Fruit fly (Drosophila melanogaster) whole organism, embryonic: ENCODE measurements around the gene lama.

Source experiments
- CG10209 ChIP-seq: fragments of 200-800 bp; sonication (Bioruptor generic); optimal IDR thresholded peaks from 3 replicates; lab custom pipeline; 2017; ENCODE audit warnings: missing biosample characterization, mild to moderate bottlenecking, missing genetic modification characterization, missing genetic modification reagents
- CG11456 ChIP-seq: fragments of 200-800 bp; sonication (Bioruptor generic); IDR thresholded peaks from 3 replicates; pipeline ENCODE4 v1.3.6; 2022; ENCODE audit warnings: missing biosample characterization, missing genetic modification characterization
- CG12155 ChIP-seq: fragments of 200-800 bp; sonication (Bioruptor generic); optimal IDR thresholded peaks from 3 replicates; lab custom pipeline; 2016; ENCODE audit warnings: missing biosample characterization, missing genetic modification characterization
- CG12219 ChIP-seq: fragments of 200-800 bp; sonication (Bioruptor generic); optimal IDR thresholded peaks from 3 replicates; lab custom pipeline; 2018; ENCODE audit warnings: missing biosample characterization, mild to moderate bottlenecking, missing genetic modification characterization
- CG12659 ChIP-seq: fragments of 200-800 bp; sonication (Bioruptor generic); optimal IDR thresholded peaks from 3 replicates; lab custom pipeline; 2017; ENCODE audit warnings: mild to moderate bottlenecking, missing biosample characterization, missing genetic modification reagents, missing genetic modification characterization
- CG13287 ChIP-seq: fragments of 200-800 bp; sonication (Bioruptor generic); IDR thresholded peaks from 2 replicates; pipeline ENCODE4 v1.3.6; 2022; ENCODE audit warnings: missing biosample characterization, missing genetic modification characterization; ENCODE audit not compliant: partially characterized antibody
- CG14050 ChIP-seq: fragments of 200-800 bp; sonication (Bioruptor generic); IDR thresholded peaks from 3 replicates; pipeline ENCODE4 v1.3.6; 2022; ENCODE audit warnings: missing biosample characterization, missing genetic modification characterization
- CG15269 ChIP-seq: fragments of 200-800 bp; sonication (Bioruptor generic); optimal IDR thresholded peaks from 2 replicates; lab custom pipeline; 2018; ENCODE audit warnings: missing biosample characterization, mild to moderate bottlenecking, missing genetic modification characterization, moderate library complexity
- CG17612 ChIP-seq: fragments of 200-800 bp; sonication (Bioruptor generic); IDR thresholded peaks from 2 replicates; pipeline ENCODE4 v1.3.6; 2022; ENCODE audit warnings: missing biosample characterization, missing genetic modification characterization
- CG2129 ChIP-seq: fragments of 200-800 bp; sonication (Bioruptor generic); IDR thresholded peaks from 2 replicates; pipeline ENCODE4 v1.3.6; 2022; ENCODE audit warnings: missing biosample characterization, missing genetic modification characterization; ENCODE audit not compliant: partially characterized antibody
- CG2202 ChIP-seq: fragments of 200-800 bp; sonication (Bioruptor generic); optimal IDR thresholded peaks from 2 replicates; lab custom pipeline; 2018; ENCODE audit warnings: missing biosample characterization, mild to moderate bottlenecking, missing genetic modification characterization
- CG2678 ChIP-seq: fragments of 200-800 bp; sonication (Bioruptor generic); optimal IDR thresholded peaks from 3 replicates; lab custom pipeline; 2019; ENCODE audit warnings: missing biosample characterization, mild to moderate bottlenecking, missing genetic modification characterization, moderate library complexity
- CG30431 ChIP-seq: fragments of 200-800 bp; sonication (Bioruptor generic); optimal IDR thresholded peaks from 2 replicates; lab custom pipeline; 2017; ENCODE audit warnings: missing biosample characterization, missing genetic modification characterization
- CG3847 ChIP-seq: fragments of 200-800 bp; sonication (Bioruptor generic); IDR thresholded peaks from 2 replicates; pipeline ENCODE4 v1.3.6; 2022; ENCODE audit warnings: missing biosample characterization, missing genetic modification characterization
- CG4282 ChIP-seq: fragments of 200-800 bp; sonication (Bioruptor generic); optimal IDR thresholded peaks from 2 replicates; lab custom pipeline; 2016; ENCODE audit warnings: missing biosample characterization, missing genetic modification characterization
- CG4404 ChIP-seq: fragments of 200-800 bp; sonication (Bioruptor generic); IDR thresholded peaks from 2 replicates; pipeline ENCODE4 v1.3.6; 2022; ENCODE audit warnings: missing biosample characterization, missing genetic modification characterization
- CG5245 ChIP-seq: fragments of 200-800 bp; sonication (Bioruptor generic); optimal IDR thresholded peaks from 3 replicates; lab custom pipeline; 2016; ENCODE audit warnings: missing biosample characterization, missing genetic modification characterization
- CG6654 ChIP-seq: fragments of 200-800 bp; sonication (Bioruptor generic); optimal IDR thresholded peaks from 2 replicates; lab custom pipeline; 2017; ENCODE audit warnings: missing biosample characterization, mild to moderate bottlenecking, missing genetic modification characterization
- CG6689 ChIP-seq: fragments of 200-800 bp; sonication (Bioruptor generic); IDR thresholded peaks from 2 replicates; pipeline ENCODE4 v1.3.6; 2022; ENCODE audit warnings: missing biosample characterization, missing genetic modification characterization
- CG6854 ChIP-seq: fragments of 200-800 bp; sonication (Bioruptor generic); optimal IDR thresholded peaks from 3 replicates; lab custom pipeline; 2017; ENCODE audit warnings: missing biosample characterization, mild to moderate bottlenecking, missing genetic modification characterization
- CG8089 ChIP-seq: fragments of 200-800 bp; sonication (Bioruptor generic); optimal IDR thresholded peaks from 3 replicates; lab custom pipeline; 2016; ENCODE audit warnings: missing biosample characterization, missing genetic modification characterization
- CG8924 ChIP-seq: fragments of 200-800 bp; optimal IDR thresholded peaks from 3 replicates; lab custom pipeline; 2019; ENCODE audit warnings: missing biosample characterization, mild to moderate bottlenecking, missing genetic modification characterization, moderate library complexity
- CG9215 ChIP-seq: fragments of 200-800 bp; sonication (Bioruptor generic); IDR thresholded peaks from 2 replicates; pipeline ENCODE4 v1.3.6; 2022; ENCODE audit warnings: missing biosample characterization, missing genetic modification characterization
- CG9437 ChIP-seq: fragments of 200-800 bp; sonication (Bioruptor generic); optimal IDR thresholded peaks from 2 replicates; lab custom pipeline; 2018; ENCODE audit warnings: missing biosample characterization, mild to moderate bottlenecking, missing genetic modification characterization
- CG9932 ChIP-seq: fragments of 200-800 bp; sonication (Bioruptor generic); IDR thresholded peaks from 2 replicates; pipeline ENCODE4 v1.3.6; 2022; ENCODE audit warnings: missing biosample characterization, missing genetic modification characterization
- Dbx ChIP-seq: fragments of 200-800 bp; sonication (Bioruptor generic); IDR thresholded peaks from 3 replicates; pipeline ENCODE4 v1.3.6; 2022; ENCODE audit warnings: missing biosample characterization, missing genetic modification characterization
- Dfd ChIP-seq, 2 experiments: fragments of >200 bp; optimal IDR thresholded peaks; 2 replicates each; lab custom pipeline; 2017; ENCODE audit warnings: missing biosample characterization in 2 of 2, missing genetic modification characterization in 2 of 2
- Dref ChIP-seq: fragments of 200-800 bp; sonication (Bioruptor generic); IDR thresholded peaks from 2 replicates; pipeline ENCODE4 v1.3.6; 2022; ENCODE audit warnings: missing biosample characterization, missing genetic modification characterization
- E2f2 ChIP-seq: fragments of 200-800 bp; sonication (Bioruptor generic); IDR thresholded peaks from 2 replicates; pipeline ENCODE4 v1.3.6; 2022; ENCODE audit warnings: missing biosample characterization, missing genetic modification characterization
- Fer2 ChIP-seq: fragments of 200-800 bp; sonication (Bioruptor generic); optimal IDR thresholded peaks from 2 replicates; lab custom pipeline; 2018; ENCODE audit warnings: missing biosample characterization, mild to moderate bottlenecking, missing genetic modification characterization, moderate library complexity
- HHEX ChIP-seq: fragments of 200-800 bp; sonication (Bioruptor generic); optimal IDR thresholded peaks from 3 replicates; lab custom pipeline; 2017; ENCODE audit warnings: missing biosample characterization, mild to moderate bottlenecking, missing genetic modification characterization, missing genetic modification reagents
- Hand ChIP-seq: fragments of 200-800 bp; sonication (Bioruptor generic); optimal IDR thresholded peaks from 2 replicates; lab custom pipeline; 2017; ENCODE audit warnings: mild to moderate bottlenecking, missing biosample characterization, missing genetic modification reagents, missing genetic modification characterization
- Hmr ChIP-seq: fragments of 200-800 bp; sonication (Bioruptor generic); optimal IDR thresholded peaks from 3 replicates; lab custom pipeline; 2017; ENCODE audit warnings: mild to moderate bottlenecking, missing biosample characterization, missing genetic modification reagents, missing genetic modification characterization
- Hr39 ChIP-seq: fragments of >200 bp; optimal IDR thresholded peaks from 2 replicates; lab custom pipeline; 2017
- Opbp ChIP-seq: fragments of 200-800 bp; sonication (Bioruptor generic); IDR thresholded peaks from 3 replicates; pipeline ENCODE4 v1.3.6; 2022; ENCODE audit warnings: missing biosample characterization, missing genetic modification characterization; ENCODE audit not compliant: partially characterized antibody
- Spps ChIP-seq: fragments of 200-800 bp; sonication (Bioruptor generic); optimal IDR thresholded peaks from 2 replicates; lab custom pipeline; 2018; ENCODE audit warnings: missing biosample characterization, mild to moderate bottlenecking, missing genetic modification characterization
- ap ChIP-seq: fragments of 200-800 bp; sonication (Bioruptor generic); IDR thresholded peaks from 2 replicates; pipeline ENCODE4 v1.3.6; 2022; ENCODE audit warnings: missing biosample characterization, missing genetic modification characterization
- chinmo ChIP-seq: fragments of 200-800 bp; sonication (Bioruptor generic); IDR thresholded peaks from 4 replicates; pipeline ENCODE4 v1.3.6; 2022; ENCODE audit warnings: missing biosample characterization, missing genetic modification characterization; ENCODE audit not compliant: partially characterized antibody
- ci ChIP-seq: fragments of 200-800 bp; sonication (Bioruptor generic); IDR thresholded peaks from 3 replicates; pipeline ENCODE4 v1.3.6; 2022; ENCODE audit warnings: missing biosample characterization, missing genetic modification characterization
- cwo ChIP-seq: fragments of 200-800 bp; sonication (Bioruptor generic); optimal IDR thresholded peaks from 3 replicates; lab custom pipeline; 2017; ENCODE audit warnings: missing biosample characterization, missing genetic modification characterization, mild to moderate bottlenecking, moderate library complexity, missing genetic modification reagents
- dm ChIP-seq: fragments of 200-800 bp; sonication (Bioruptor generic); optimal IDR thresholded peaks from 3 replicates; lab custom pipeline; 2016; ENCODE audit warnings: missing biosample characterization, missing genetic modification characterization
- dmrt99B ChIP-seq: fragments of 200-800 bp; sonication (Bioruptor generic); optimal IDR thresholded peaks from 2 replicates; lab custom pipeline; 2018; ENCODE audit warnings: missing biosample characterization, mild to moderate bottlenecking, missing genetic modification characterization, moderate library complexity
- esg ChIP-seq: fragments of 200-800 bp; sonication (Bioruptor generic); conservative IDR thresholded peaks from 2 replicates; pipeline ENCODE4 v1.3.6; 2022; ENCODE audit warnings: missing biosample characterization, missing genetic modification characterization
- eyg ChIP-seq: fragments of 200-800 bp; sonication (Bioruptor generic); optimal IDR thresholded peaks from 3 replicates; lab custom pipeline; 2016; ENCODE audit warnings: missing biosample characterization, missing genetic modification characterization
- fru ChIP-seq: fragments of >200 bp; optimal IDR thresholded peaks from 2 replicates; lab custom pipeline; 2017
- gsb-n ChIP-seq: fragments of 200-800 bp; sonication (Bioruptor generic); optimal IDR thresholded peaks from 3 replicates; lab custom pipeline; 2018; ENCODE audit warnings: missing biosample characterization, mild to moderate bottlenecking, missing genetic modification characterization
- insv ChIP-seq, 2 experiments: fragments of 200-800 bp; sonication (Bioruptor generic); optimal IDR thresholded peaks; 3 replicates each; lab custom pipeline; 2016 to 2018; ENCODE audit warnings: missing biosample characterization in 2 of 2, missing genetic modification characterization in 2 of 2
- jumu ChIP-seq: fragments of 200-800 bp; sonication (Bioruptor generic); optimal IDR thresholded peaks from 3 replicates; lab custom pipeline; 2016; ENCODE audit warnings: missing biosample characterization, missing genetic modification characterization
- kah ChIP-seq: fragments of 200-800 bp; sonication (Bioruptor generic); optimal IDR thresholded peaks from 2 replicates; lab custom pipeline; 2018; ENCODE audit warnings: missing biosample characterization, mild to moderate bottlenecking, missing genetic modification characterization
- nmo ChIP-seq: fragments of 200-800 bp; sonication (Bioruptor generic); optimal IDR thresholded peaks from 2 replicates; lab custom pipeline; 2018; ENCODE audit warnings: missing biosample characterization, mild to moderate bottlenecking, missing genetic modification characterization, moderate library complexity
- org-1 ChIP-seq: fragments of 200-800 bp; sonication (Bioruptor generic); optimal IDR thresholded peaks from 2 replicates; lab custom pipeline; 2017; ENCODE audit warnings: missing biosample characterization, missing genetic modification characterization
- twi ChIP-seq: fragments of 200-800 bp; optimal IDR thresholded peaks from 2 replicates; lab custom pipeline; 2019; ENCODE audit warnings: missing biosample characterization, mild to moderate bottlenecking, missing genetic modification characterization, moderate library complexity

lama gene

DNA sequence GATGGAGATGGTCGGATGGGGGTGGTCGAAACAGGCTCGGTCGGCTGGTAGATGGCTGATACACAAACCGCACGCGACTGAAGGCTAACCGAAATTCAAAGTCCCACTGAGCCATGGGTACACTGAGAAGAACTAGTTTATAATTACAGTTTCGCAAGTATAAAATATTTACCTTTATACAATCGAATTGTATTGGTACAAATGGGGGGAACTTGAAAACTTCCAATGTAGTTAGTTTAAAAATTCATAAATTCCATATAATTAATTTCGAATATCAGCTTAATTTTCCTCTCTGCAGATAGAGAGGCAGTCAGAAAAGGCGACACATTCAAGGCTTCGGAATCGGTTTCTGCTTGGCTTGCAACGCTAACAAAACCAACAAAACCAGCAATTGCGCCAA lies 58.5 kb downstream of the lama start (continued):
- TF ChIP-seq CG6854 (GFP tag; lab: Kevin White, UChicago) (no peak), CG12155 (no peak), CG30431 (no peak), CG4404 (GFP tag; lab: Robert Waterston, UW) (no peak), Dfd (GFP tag; optimal IDR thresholded peaks at IDR 0.05; lab: Kevin White, UChicago) (no peak), jumu (GFP tag; lab: Kevin White, UChicago) (no peak), CG4282 (no peak), CG10209 (no peak), ci (0 out of 3 replicates have a peak, but pooled peaks have one; percentile 18), CG8089 (GFP tag; lab: Kevin White, UChicago) (no peak), esg (GFP tag; lab: Robert Waterston, UW) (0 out of 2 replicates have a peak, but pooled peaks have one; percentile 11), CG12219 (GFP tag; lab: Kevin White, UChicago) (no peak), CG14050 (GFP tag; lab: Robert Waterston, UW) (no peak), insv (GFP tag; optimal IDR thresholded peaks at IDR 0.05; lab: Kevin White, UChicago) (no peak), CG2678 (tag; lab: Kevin White, UChicago) (peak; percentile 66), chinmo (GFP tag; lab: Robert Waterston, UW) (no peak), twi (tag; lab: Kevin White, UChicago) (no peak), fru (lab: Kevin White, UChicago) (no peak), cwo (GFP tag; lab: Kevin White, UChicago) (peak; percentile 31), gsb-n (tag; lab: Kevin White, UChicago) (no peak), ap (GFP tag; lab: Robert Waterston, UW) (no peak), CG6689 (GFP tag; lab: Robert Waterston, UW) (no peak), CG9215 (GFP tag; lab: Robert Waterston, UW) (no peak), Dref (GFP tag; lab: Robert Waterston, UW) (no peak), Dbx (0 out of 3 replicates have a peak, but pooled peaks have one; percentile 23), Hr39 (no peak), E2f2 (GFP tag; lab: Robert Waterston, UW) (no peak), CG5245 (GFP tag; lab: Kevin White, UChicago) (no peak), CG8924 (tag; lab: Kevin White, UChicago) (peak; percentile 16), CG13287 (GFP tag; lab: Robert Waterston, UW) (no peak), nmo (GFP tag; lab: Kevin White, UChicago) (peak; percentile 1), dm (no peak), Hmr (GFP tag; lab: Kevin White, UChicago) (peak; percentile 31), kah (no peak), CG2129 (no peak), CG17612 (no peak), CG9932 (0 out of 2 replicates have a peak, but pooled peaks have one; percentile 28), CG3847 (GFP tag; lab: Robert Waterston, UW) (peak; percentile 11; the same call in 1 of the 2 replicates), org-1 (no peak), Opbp (no peak), Fer2 (no peak), CG15269 (peak; percentile 45), CG6654 (GFP tag; lab: Kevin White, UChicago) (no peak), CG9437 (GFP tag; lab: Kevin White, UChicago) (no peak), CG2202 (no peak), Hand (GFP tag; lab: Kevin White, UChicago) (peak; percentile 22), eyg (no peak), CG11456 (GFP tag; lab: Robert Waterston, UW) (no peak), dmrt99B (tag; lab: Kevin White, UChicago) (peak; percentile 36), Spps (tag; lab: Kevin White, UChicago) (no peak), CG12659 (GFP tag; lab: Kevin White, UChicago) (no peak), HHEX (peak; percentile 16)
